Worm (Caenorhabditis elegans): ENCODE data around the gene C04H5.1.

ce11 chrII:14582206-14582605 is 48.1 kb downstream of the C04H5.1 start, which contains the start of gene C01G12.3:
- TF ChIP-seq nhr-23 (tag; optimal IDR thresholded peaks at IDR 0.05) (no peak), nhr-28 (tag; optimal IDR thresholded peaks at IDR 0.05) (no peak), nhr-76 (tag; optimal IDR thresholded peaks at IDR 0.05) (no peak), tbx-2 (tag; optimal IDR thresholded peaks at IDR 0.05) (no peak), fos-1 (tag; optimal IDR thresholded peaks at IDR 0.05) (no peak), ama-1 (optimal IDR thresholded peaks at IDR 0.05) (no peak), ztf-11 (tag; optimal IDR thresholded peaks at IDR 0.05) (no peak)
